Worm (Caenorhabditis elegans) whole organism, early embryonic: ENCODE data around the gene Y39B6A.69.

ENCODE experiments used
- F13C5.2 ChIP-seq: sonication (generic microtip); optimal IDR thresholded peaks from 2 replicates; lab custom pipeline; 2017; ENCODE audit warnings: mild to moderate bottlenecking, missing genetic modification characterization, inconsistent platforms, missing compliant biosample characterization
- ama-1 ChIP-seq: fragments of 150-350 bp; optimal IDR thresholded peaks from 2 replicates; lab custom pipeline; 2014
- ets-7 ChIP-seq: sonication (generic microtip); optimal IDR thresholded peaks from 2 replicates; lab custom pipeline; 2016; ENCODE audit warnings: missing genotype, missing genetic modification characterization, missing compliant biosample characterization
- hmg-4 ChIP-seq: fragments of 200-800 bp; sonication (Bioruptor generic); optimal IDR thresholded peaks from 2 replicates; lab custom pipeline; 2018; ENCODE audit warnings: mild to moderate bottlenecking, missing genetic modification characterization, missing compliant biosample characterization
- tbx-11 ChIP-seq: fragments of 200-800 bp; sonication (Bioruptor generic); IDR thresholded peaks from 2 replicates; pipeline ENCODE4 v1.3.6; 2022; ENCODE audit warnings: missing genetic modification characterization, missing compliant biosample characterization

DNA sequence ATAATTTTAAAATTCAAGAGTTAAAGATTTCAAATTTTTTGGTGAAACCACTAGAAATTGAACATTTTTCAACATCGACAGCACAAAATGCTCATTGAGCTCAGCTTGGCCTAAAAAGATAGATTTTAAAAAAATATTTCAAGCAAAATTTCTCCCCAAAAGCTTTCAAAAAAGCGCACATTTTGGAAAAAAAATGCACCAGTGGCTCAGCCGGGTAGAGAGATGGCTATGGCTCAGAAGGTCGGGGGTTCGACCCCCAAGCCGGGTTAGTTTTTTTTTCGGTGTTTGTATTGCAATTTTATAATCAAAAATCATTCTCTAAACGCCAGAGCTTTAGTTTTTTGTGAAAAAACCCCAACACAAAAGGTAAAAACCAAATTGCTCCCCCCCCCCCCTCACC lies 25.6 kb upstream of the Y39B6A.69 start:
- TF ChIP-seq ets-7 (tag; lab: Kevin White, UChicago) (no peak), tbx-11 (GFP tag; lab: Robert Waterston, UW) (no peak), hmg-4 (GFP tag; lab: Kevin White, UChicago) (no peak), F13C5.2 (tag; lab: Kevin White, UChicago) (no peak), ama-1 (no peak)
